Worm (Caenorhabditis elegans) whole organism, young adult: ENCODE results near the gene C45B2.6.
A peak's percentile ranks its signal among the peaks of the same experiment; 100 is the strongest.

Experiments used
- C17E4.6 ChIP-seq: fragments of 200-800 bp; sonication (Bioruptor generic); IDR thresholded peaks from 2 replicates; pipeline ENCODE4 v1.3.6; 2022; ENCODE audit warnings: missing genetic modification reagents, missing genetic modification characterization, missing compliant biosample characterization
- D2030.7 ChIP-seq: fragments of 200-800 bp; sonication (Bioruptor generic); IDR thresholded peaks from 2 replicates; pipeline ENCODE4 v1.3.6; 2022; ENCODE audit warnings: missing genetic modification reagents, missing genetic modification characterization, missing compliant biosample characterization
- F22D6.2 ChIP-seq: sonication (generic microtip); optimal IDR thresholded peaks from 2 replicates; lab custom pipeline; 2016; ENCODE audit warnings: mild to moderate bottlenecking, missing genetic modification characterization, missing compliant biosample characterization
- F49E8.2 ChIP-seq: sonication (generic microtip); optimal IDR thresholded peaks from 3 replicates; lab custom pipeline; 2017; ENCODE audit warnings: missing genetic modification characterization, mild to moderate bottlenecking, missing compliant biosample characterization, antibody characterized with exemption, moderate library complexity; ENCODE audit not compliant: insufficient read depth
- K11D2.4 ChIP-seq: fragments of 200-800 bp; sonication (Bioruptor generic); IDR thresholded peaks from 2 replicates; pipeline ENCODE4 v1.3.6; 2022; ENCODE audit warnings: missing genetic modification reagents, missing genetic modification characterization, missing compliant biosample characterization
- K12H6.12 ChIP-seq: fragments of 200-800 bp; sonication (Bioruptor generic); optimal IDR thresholded peaks from 2 replicates; lab custom pipeline; 2018; ENCODE audit warnings: mild to moderate bottlenecking, missing genetic modification characterization, missing compliant biosample characterization
- Y53F4B.3 ChIP-seq: fragments of 200-800 bp; sonication (Bioruptor generic); IDR thresholded peaks from 2 replicates; pipeline ENCODE4 v1.3.6; 2022; ENCODE audit warnings: missing genetic modification reagents, missing genetic modification characterization, missing compliant biosample characterization
- Y56A3A.18 ChIP-seq: fragments of 200-800 bp; sonication (Bioruptor generic); IDR thresholded peaks from 2 replicates; pipeline ENCODE4 v1.3.6; 2022; ENCODE audit warnings: missing genetic modification reagents, missing genetic modification characterization, missing compliant biosample characterization
- ZK185.1 ChIP-seq: sonication (generic microtip); optimal IDR thresholded peaks from 2 replicates; lab custom pipeline; 2016; ENCODE audit warnings: mild to moderate bottlenecking, missing genetic modification characterization, missing compliant biosample characterization; ENCODE audit not compliant: poor library complexity, severe bottlenecking
- akir-1 ChIP-seq: fragments of 200-800 bp; sonication (Bioruptor generic); optimal IDR thresholded peaks from 2 replicates; lab custom pipeline; 2018; ENCODE audit warnings: mild to moderate bottlenecking, missing genetic modification characterization, moderate library complexity, missing compliant biosample characterization
- aptf-3 ChIP-seq: fragments of 200-800 bp; sonication (Bioruptor generic); IDR thresholded peaks from 2 replicates; pipeline ENCODE4 v1.3.6; 2022; ENCODE audit warnings: missing genetic modification characterization, missing compliant biosample characterization
- attf-3 ChIP-seq: fragments of 200-800 bp; sonication (Bioruptor generic); conservative IDR thresholded peaks from 2 replicates; pipeline ENCODE4 v1.3.6; 2022; ENCODE audit warnings: missing genetic modification reagents, missing genetic modification characterization, missing compliant biosample characterization
- attf-5 ChIP-seq: fragments of 200-800 bp; sonication (Bioruptor generic); optimal IDR thresholded peaks from 2 replicates; lab custom pipeline; 2018; ENCODE audit warnings: mild to moderate bottlenecking, missing genetic modification characterization, missing compliant biosample characterization
- attf-6 ChIP-seq: fragments of 200-800 bp; sonication (Bioruptor generic); IDR thresholded peaks from 2 replicates; pipeline ENCODE4 v1.3.6; 2022; ENCODE audit warnings: missing genetic modification reagents, missing genetic modification characterization, missing compliant biosample characterization
- bed-1 ChIP-seq: fragments of 200-800 bp; sonication (Bioruptor generic); IDR thresholded peaks from 2 replicates; pipeline ENCODE4 v1.3.6; 2022; ENCODE audit warnings: missing genetic modification reagents, missing genetic modification characterization, missing compliant biosample characterization
- bed-2 ChIP-seq: fragments of 200-800 bp; sonication (Bioruptor generic); IDR thresholded peaks from 2 replicates; pipeline ENCODE4 v1.3.6; 2022; ENCODE audit warnings: missing genetic modification reagents, missing genetic modification characterization, missing compliant biosample characterization
- ccch-3 ChIP-seq: fragments of 200-800 bp; sonication (Bioruptor generic); optimal IDR thresholded peaks from 2 replicates; lab custom pipeline; 2018; ENCODE audit warnings: mild to moderate bottlenecking, missing genetic modification characterization, missing compliant biosample characterization
- ceh-100 ChIP-seq: fragments of 200-800 bp; sonication (Bioruptor generic); IDR thresholded peaks from 2 replicates; pipeline ENCODE4 v1.3.6; 2022; ENCODE audit warnings: missing genetic modification reagents, missing genetic modification characterization, missing compliant biosample characterization
- ceh-79 ChIP-seq: sonication (generic microtip); optimal IDR thresholded peaks from 2 replicates; lab custom pipeline; 2017; ENCODE audit warnings: mild to moderate bottlenecking, missing genetic modification characterization, missing compliant biosample characterization
- ceh-91 ChIP-seq: fragments of 200-800 bp; sonication (Bioruptor generic); IDR thresholded peaks from 2 replicates; pipeline ENCODE4 v1.3.6; 2022; ENCODE audit warnings: missing genetic modification reagents, missing genetic modification characterization, missing compliant biosample characterization
- efl-1 ChIP-seq: fragments of 150-350 bp; optimal IDR thresholded peaks from 2 replicates; lab custom pipeline; 2014; ENCODE audit warnings: missing biosample characterization, missing genetic modification reagents, missing genetic modification characterization
- egl-18 ChIP-seq: fragments of 200-800 bp; sonication (Bioruptor generic); IDR thresholded peaks from 2 replicates; pipeline ENCODE4 v1.3.6; 2022; ENCODE audit warnings: missing genetic modification reagents, missing genetic modification characterization, missing compliant biosample characterization
- egl-44 ChIP-seq: fragments of 200-800 bp; sonication (Bioruptor generic); IDR thresholded peaks from 2 replicates; pipeline ENCODE4 v1.3.6; 2022; ENCODE audit warnings: missing genetic modification reagents, missing genetic modification characterization, missing compliant biosample characterization
- ekl-4 ChIP-seq: fragments of 200-800 bp; sonication (Bioruptor generic); IDR thresholded peaks from 2 replicates; pipeline ENCODE4 v1.3.6; 2022; ENCODE audit warnings: missing genetic modification reagents, missing genetic modification characterization, missing compliant biosample characterization
- hlh-12 ChIP-seq: sonication (generic microtip); optimal IDR thresholded peaks from 2 replicates; lab custom pipeline; 2016; ENCODE audit warnings: missing genetic modification characterization, missing compliant biosample characterization
- hmg-1.2 ChIP-seq: fragments of 200-800 bp; sonication (Bioruptor generic); IDR thresholded peaks from 2 replicates; pipeline ENCODE4 v1.3.6; 2022; ENCODE audit warnings: missing genetic modification reagents, missing genetic modification characterization, missing compliant biosample characterization
- hrde-1 ChIP-seq: sonication (generic microtip); optimal IDR thresholded peaks from 2 replicates; lab custom pipeline; 2016; ENCODE audit warnings: missing genetic modification characterization, mild to moderate bottlenecking, missing compliant biosample characterization, moderate library complexity, missing genotype, missing genetic modification reagents, borderline replicate concordance
- let-607 ChIP-seq, 2 experiments: fragments of 200-800 bp in 1 of 2; sonication (Bioruptor generic) in 1 of 2; sonication (generic microtip) in 1 of 2; optimal IDR thresholded peaks; 2 replicates each; lab custom pipeline; 2016 to 2018; ENCODE audit warnings: mild to moderate bottlenecking in 2 of 2, missing compliant biosample characterization in 2 of 2, missing genetic modification characterization in 2 of 2, moderate library complexity in 2 of 2, missing genotype in 1 of 2
- lin-26 ChIP-seq: fragments of 200-800 bp; sonication (Bioruptor generic); IDR thresholded peaks from 2 replicates; pipeline ENCODE4 v1.3.6; 2022; ENCODE audit warnings: missing genetic modification reagents, missing genetic modification characterization, missing compliant biosample characterization
- lin-35 ChIP-seq, 3 experiments: fragments of 150-350 bp in 2 of 3; sonication (generic microtip) in 1 of 3; optimal IDR thresholded peaks; 2 replicates each; lab custom pipeline; 2014 to 2018; ENCODE audit warnings: missing biosample characterization in 3 of 3, missing genetic modification characterization in 3 of 3, missing genetic modification reagents in 3 of 3
- lin-40 ChIP-seq: sonication (generic microtip); optimal IDR thresholded peaks from 2 replicates; lab custom pipeline; 2016; ENCODE audit warnings: missing genetic modification characterization, mild to moderate bottlenecking, missing compliant biosample characterization, missing genotype, missing genetic modification reagents
- madf-3 ChIP-seq: fragments of 200-800 bp; sonication (Bioruptor generic); IDR thresholded peaks from 2 replicates; pipeline ENCODE4 v1.3.6; 2022; ENCODE audit warnings: missing genetic modification reagents, missing genetic modification characterization, missing compliant biosample characterization
- mxl-1 ChIP-seq: sonication (generic microtip); optimal IDR thresholded peaks from 2 replicates; lab custom pipeline; 2016; ENCODE audit warnings: missing genetic modification characterization, missing compliant biosample characterization
- pbrm-1 ChIP-seq: fragments of 200-800 bp; sonication (Bioruptor generic); IDR thresholded peaks from 2 replicates; pipeline ENCODE4 v1.3.6; 2022; ENCODE audit warnings: missing genetic modification reagents, missing genetic modification characterization, missing compliant biosample characterization
- pha-4 ChIP-seq: fragments of 150-350 bp; sonication (generic microtip); optimal IDR thresholded peaks from 2 replicates; lab custom pipeline; 2014; ENCODE audit warnings: missing biosample characterization, missing genetic modification reagents, missing genetic modification characterization
- rec-8 ChIP-seq, 2 experiments: sonication (generic microtip); optimal IDR thresholded peaks; 2 replicates each; lab custom pipeline; 2016; ENCODE audit warnings: mild to moderate bottlenecking in 2 of 2, missing genetic modification characterization in 2 of 2, missing genetic modification reagents in 2 of 2, missing genotype in 2 of 2, missing biosample characterization in 1 of 2, missing compliant biosample characterization in 1 of 2, moderate library complexity in 1 of 2
- rpc-1 ChIP-seq, 2 experiments: fragments of 150-350 bp in 1 of 2; sonication (generic microtip) in 1 of 2; optimal IDR thresholded peaks; 2 replicates each; lab custom pipeline; 2014 to 2018; ENCODE audit warnings: missing biosample characterization in 1 of 2, missing genetic modification characterization in 1 of 2, missing genetic modification reagents in 1 of 2, missing genotype in 1 of 2
- sdz-38 ChIP-seq: sonication (generic microtip); optimal IDR thresholded peaks from 2 replicates; lab custom pipeline; 2016; ENCODE audit warnings: missing genotype, missing genetic modification characterization, missing compliant biosample characterization
- snpc-4 ChIP-seq, 5 experiments: fragments of 150-350 bp in 1 of 5; sonication (generic microtip) in 4 of 5; optimal IDR thresholded peaks; 2 replicates each; lab custom pipeline; 2014 to 2018; ENCODE audit warnings: missing genetic modification characterization in 5 of 5, missing biosample characterization in 3 of 5, antibody characterized with exemption in 2 of 5, mild to moderate bottlenecking in 2 of 5, missing compliant biosample characterization in 2 of 5, missing genotype in 2 of 5, moderate library complexity in 2 of 5, missing genetic modification reagents in 1 of 5
- tbp1 ChIP-seq: fragments of 200-800 bp; sonication (Bioruptor generic); optimal IDR thresholded peaks from 2 replicates; lab custom pipeline; 2018; ENCODE audit warnings: mild to moderate bottlenecking, missing genetic modification characterization, missing compliant biosample characterization
- tlf-1 ChIP-seq: fragments of 200-800 bp; sonication (Bioruptor generic); optimal IDR thresholded peaks from 2 replicates; lab custom pipeline; 2018; ENCODE audit warnings: mild to moderate bottlenecking, missing genetic modification characterization, missing compliant biosample characterization
- zfh-2 ChIP-seq: fragments of 200-800 bp; sonication (Bioruptor generic); conservative IDR thresholded peaks from 2 replicates; pipeline ENCODE4 v1.3.6; 2022; ENCODE audit warnings: missing genetic modification reagents, missing genetic modification characterization, missing compliant biosample characterization
- ztf-18 ChIP-seq: sonication (generic microtip); optimal IDR thresholded peaks from 2 replicates; lab custom pipeline; 2016; ENCODE audit warnings: missing genotype, mild to moderate bottlenecking, missing genetic modification characterization, missing compliant biosample characterization
- ztf-22 ChIP-seq: fragments of 200-800 bp; sonication (Bioruptor generic); optimal IDR thresholded peaks from 2 replicates; lab custom pipeline; 2018; ENCODE audit warnings: mild to moderate bottlenecking, missing genetic modification characterization, moderate library complexity, missing compliant biosample characterization
- ztf-25 ChIP-seq: fragments of 200-800 bp; sonication (Bioruptor generic); IDR thresholded peaks from 2 replicates; pipeline ENCODE4 v1.3.6; 2022; ENCODE audit warnings: missing genetic modification reagents, missing genetic modification characterization, missing compliant biosample characterization
- ztf-26 ChIP-seq: sonication (generic microtip); optimal IDR thresholded peaks from 2 replicates; lab custom pipeline; 2017; ENCODE audit warnings: missing genetic modification characterization, missing compliant biosample characterization
- ztf-6 ChIP-seq: fragments of 200-800 bp; sonication (Bioruptor generic); IDR thresholded peaks from 2 replicates; pipeline ENCODE4 v1.3.6; 2022; ENCODE audit warnings: missing genetic modification reagents, missing genetic modification characterization, missing compliant biosample characterization

C45B2.6 gene

DNA sequence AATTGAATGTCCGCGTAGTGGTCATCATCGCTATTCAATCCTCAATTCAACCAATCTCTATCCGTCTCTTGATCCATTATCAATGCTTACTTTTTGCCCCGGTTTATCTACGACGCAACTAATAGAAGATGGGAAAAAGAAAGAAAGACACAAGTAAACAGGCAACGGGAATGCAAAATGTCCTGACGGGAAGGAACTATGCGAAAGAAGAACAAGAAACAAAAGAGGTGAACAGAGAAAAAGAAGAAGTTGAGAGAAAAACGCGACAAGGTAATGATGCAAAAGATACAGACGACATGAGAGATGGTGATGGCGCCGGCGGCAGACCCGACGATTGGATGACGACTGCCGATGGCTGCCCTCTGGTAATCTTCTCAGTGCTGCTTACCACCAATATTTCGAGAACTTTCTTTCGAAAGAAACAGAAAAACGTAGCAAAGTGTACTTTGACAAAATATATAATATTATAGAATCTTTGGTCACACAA is 10.6 kb upstream of the C45B2.6 start (continued):
- peak; percentile 13 for TF ChIP-seq F22D6.2 (tag; lab: Kevin White, UChicago)
- TF ChIP-seq D2030.7 (GFP tag; lab: Robert Waterston, UW): no peak
- TF ChIP-seq attf-5 (GFP tag; lab: Kevin White, UChicago): peak; percentile 49
- no peak for TF ChIP-seq rec-8 (tag; optimal IDR thresholded peaks at IDR 0.05; lab: Kevin White, UChicago)
- no peak for TF ChIP-seq madf-3
- TF ChIP-seq sdz-38 (tag; lab: Kevin White, UChicago): no peak
- TF ChIP-seq Y53F4B.3 (GFP tag; lab: Robert Waterston, UW): no peak
- TF ChIP-seq aptf-3 (GFP tag; lab: Robert Waterston, UW): no peak
- no peak for TF ChIP-seq F49E8.2 (tag; lab: Kevin White, UChicago)
- no peak for TF ChIP-seq rpc-1 (optimal IDR thresholded peaks at IDR 0.05; lab: Kevin White, UChicago)
- no peak for TF ChIP-seq rpc-1 (tag; optimal IDR thresholded peaks at IDR 0.05; lab: Kevin White, UChicago)
- TF ChIP-seq ztf-25 (GFP tag; lab: Robert Waterston, UW): no peak
- no peak for TF ChIP-seq ztf-18
- TF ChIP-seq snpc-4 (GFP tag; optimal IDR thresholded peaks at IDR 0.05; lab: Kevin White, UChicago): no peak
- peak in 3 of 4 experiments; percentile 27 to 33 (median 29) for TF ChIP-seq snpc-4 (tag; optimal IDR thresholded peaks at IDR 0.05; lab: Kevin White, UChicago)
- peak; percentile 40 for TF ChIP-seq tlf-1 (GFP tag; lab: Kevin White, UChicago)
- no peak for TF ChIP-seq ceh-100 (GFP tag; lab: Robert Waterston, UW)
- no peak for TF ChIP-seq bed-2 (GFP tag; lab: Robert Waterston, UW)
- TF ChIP-seq ceh-79 (tag; lab: Kevin White, UChicago): no peak
- no peak for TF ChIP-seq ztf-22 (GFP tag; lab: Kevin White, UChicago)
- TF ChIP-seq hmg-1.2 (GFP tag; lab: Robert Waterston, UW): peak; percentile 32; the same call in 1 of the 2 replicates
- no peak for TF ChIP-seq ekl-4
- TF ChIP-seq lin-26 (GFP tag; lab: Robert Waterston, UW): peak; percentile 51; the same call in 1 of the 2 replicates
- TF ChIP-seq ztf-6 (GFP tag; lab: Robert Waterston, UW): no peak
- no peak for TF ChIP-seq Y56A3A.18 (GFP tag; lab: Robert Waterston, UW)
- TF ChIP-seq attf-3 (GFP tag; lab: Robert Waterston, UW): no peak
- peak; percentile 77 for TF ChIP-seq ztf-26
- TF ChIP-seq ccch-3 (GFP tag; lab: Kevin White, UChicago): no peak
- 0 out of 2 replicates have a peak, but pooled peaks have one; percentile 41 for TF ChIP-seq zfh-2 (GFP tag; lab: Robert Waterston, UW)
- no peak for TF ChIP-seq egl-44 (GFP tag; lab: Robert Waterston, UW)
- TF ChIP-seq pha-4 (tag; lab: Kevin White, UChicago): no peak
- TF ChIP-seq tbp1 (GFP tag; lab: Kevin White, UChicago): peak; percentile 23
- TF ChIP-seq lin-35 (GFP tag; optimal IDR thresholded peaks at IDR 0.05; lab: Kevin White, UChicago): peak in 1 of 3 experiments; percentile 9
- TF ChIP-seq hrde-1: no peak
- no peak for TF ChIP-seq egl-18 (GFP tag; lab: Robert Waterston, UW)
- TF ChIP-seq K11D2.4: no peak; the same call in 1 of the 2 replicates
- no peak for TF ChIP-seq ceh-91 (GFP tag; lab: Robert Waterston, UW)
- peak in 1 of 2 experiments; percentile 65 for TF ChIP-seq let-607 (tag; optimal IDR thresholded peaks at IDR 0.05; lab: Kevin White, UChicago)
- TF ChIP-seq C17E4.6: no peak
- TF ChIP-seq mxl-1 (tag; lab: Kevin White, UChicago): no peak
- no peak for TF ChIP-seq attf-6 (GFP tag; lab: Robert Waterston, UW)
- no peak for TF ChIP-seq pbrm-1 (GFP tag; lab: Robert Waterston, UW)
- TF ChIP-seq K12H6.12 (tag; lab: Kevin White, UChicago): peak; percentile 40
- no peak for TF ChIP-seq efl-1 (GFP tag; lab: Kevin White, UChicago)
- TF ChIP-seq hlh-12 (tag; lab: Kevin White, UChicago): no peak
- no peak for TF ChIP-seq akir-1 (GFP tag; lab: Kevin White, UChicago)
- TF ChIP-seq bed-1 (GFP tag; lab: Robert Waterston, UW): no peak
- peak; percentile 19 for TF ChIP-seq ZK185.1 (tag; lab: Kevin White, UChicago)
- peak; percentile 75 for TF ChIP-seq lin-40 (tag; lab: Kevin White, UChicago)
